Comparison of ENCODE assay signal across 1 fruit fly cellular context in genomic region chrX:13698717-13699427, dm6.
TF ChIP-seq lines count a peak whose summit lies in the region.

No protein-coding gene starts in this region.

TF ChIP-seq in whole organism, embryonic, 481 proteins besides CTCF, POLR2A, EP300 and RAD21 (continued from another document):
- TF ChIP-seq CG17385 (GFP tag; optimal IDR thresholded peaks at IDR 0.05; lab: Kevin White, UChicago) (peak; percentile 14), sob (GFP tag; IDR thresholded peaks at IDR 0.05; lab: Robert Waterston, UW) (0 out of 2 replicates have a peak, but pooled peaks have one; percentile 14), Stat92E (GFP tag; optimal IDR thresholded peaks at IDR 0.05; lab: Kevin White, UChicago) (no peak), hth (optimal IDR thresholded peaks at IDR 0.05; lab: Kevin White, UChicago) (no peak), Hr51 (GFP tag; optimal IDR thresholded peaks at IDR 0.05; lab: Kevin White, UChicago) (peak in 1 of 2 experiments; percentile 12), D19A (tag; optimal IDR thresholded peaks at IDR 0.05; lab: Kevin White, UChicago) (peak; percentile 62), Pdp1 (GFP tag; optimal IDR thresholded peaks at IDR 0.05; lab: Kevin White, UChicago) (peak in 1 of 2 experiments; percentile 82), Nf-YB (GFP tag; optimal IDR thresholded peaks at IDR 0.05; lab: Kevin White, UChicago) (no peak)
